Fruit fly (Drosophila melanogaster) whole organism, wandering third instar larva: ENCODE measurements around the gene ouib.

ENCODE experiments used
- GATAd ChIP-seq: sonication (Bioruptor generic); optimal IDR thresholded peaks from 2 replicates; lab custom pipeline; 2016; ENCODE audit warnings: missing biosample characterization, missing genetic modification characterization
- brk ChIP-seq: fragments of 200-800 bp; sonication (Bioruptor generic); optimal IDR thresholded peaks from 2 replicates; lab custom pipeline; 2016; ENCODE audit warnings: missing biosample characterization, mild to moderate bottlenecking, missing genetic modification characterization

- no peak for TF ChIP-seq brk
- no peak for TF ChIP-seq GATAd (GFP tag; lab: Kevin White, UChicago)
These were observed 4.3 kb downstream of the ouib start, which contains the start of gene ranshi for dm6 chr3R:8729542-8729941.
